Worm (Caenorhabditis elegans) whole organism, mixed stage, embryonic: ENCODE data around the gene F15G9.1.

ENCODE experiments used
- bed-3 ChIP-seq: fragments of 200-800 bp; sonication (Bioruptor generic); optimal IDR thresholded peaks from 3 replicates; lab custom pipeline; 2018; ENCODE audit warnings: mild to moderate bottlenecking, missing genetic modification characterization, moderate library complexity, missing compliant biosample characterization
- blmp-1 ChIP-seq: fragments of 150-350 bp; optimal IDR thresholded peaks from 2 replicates; lab custom pipeline; 2014; ENCODE audit warnings: missing biosample characterization, missing genetic modification characterization
- ceh-39 ChIP-seq: fragments of 150-350 bp; optimal IDR thresholded peaks from 2 replicates; lab custom pipeline; 2014; ENCODE audit warnings: missing biosample characterization, missing genetic modification characterization
- ceh-43 ChIP-seq: fragments of 200-800 bp; sonication (Bioruptor generic); optimal IDR thresholded peaks from 2 replicates; lab custom pipeline; 2018; ENCODE audit warnings: mild to moderate bottlenecking, missing genetic modification characterization, moderate library complexity, missing compliant biosample characterization
- ces-1 ChIP-seq: fragments of 150-350 bp; optimal IDR thresholded peaks from 2 replicates; lab custom pipeline; 2014; ENCODE audit warnings: missing biosample characterization, missing genetic modification reagents, missing genetic modification characterization
- cnd-1 ChIP-seq: fragments of 200-800 bp; sonication (Bioruptor generic); optimal IDR thresholded peaks from 2 replicates; lab custom pipeline; 2018; ENCODE audit warnings: mild to moderate bottlenecking, missing genetic modification characterization, missing compliant biosample characterization
- drap-1 ChIP-seq: fragments of 200-800 bp; sonication (Bioruptor generic); optimal IDR thresholded peaks from 3 replicates; lab custom pipeline; 2018; ENCODE audit warnings: mild to moderate bottlenecking, missing genetic modification characterization, missing compliant biosample characterization
- elt-1 ChIP-seq: sonication (generic microtip); optimal IDR thresholded peaks from 2 replicates; lab custom pipeline; 2017; ENCODE audit warnings: missing genetic modification characterization, mild to moderate bottlenecking, missing compliant biosample characterization, antibody characterized with exemption, moderate library complexity, borderline replicate concordance; ENCODE audit not compliant: insufficient read depth
- elt-3 ChIP-seq: fragments of 150-350 bp; optimal IDR thresholded peaks from 2 replicates; lab custom pipeline; 2014; ENCODE audit warnings: missing biosample characterization, missing genetic modification characterization
- flh-1 ChIP-seq: fragments of 200-800 bp; sonication (Bioruptor generic); optimal IDR thresholded peaks from 2 replicates; lab custom pipeline; 2018; ENCODE audit warnings: mild to moderate bottlenecking, missing genetic modification characterization, moderate library complexity, missing compliant biosample characterization
- ham-2 ChIP-seq: fragments of 200-800 bp; sonication (Bioruptor generic); optimal IDR thresholded peaks from 2 replicates; lab custom pipeline; 2018; ENCODE audit warnings: mild to moderate bottlenecking, missing genetic modification characterization, missing compliant biosample characterization
- hlh-1 ChIP-seq: fragments of 150-350 bp; optimal IDR thresholded peaks from 2 replicates; lab custom pipeline; 2014; ENCODE audit warnings: missing biosample characterization, missing genetic modification reagents, missing genetic modification characterization
- lin-13 ChIP-seq: fragments of 150-350 bp; optimal IDR thresholded peaks from 2 replicates; lab custom pipeline; 2014; ENCODE audit warnings: missing biosample characterization, missing genetic modification characterization
- lin-32 ChIP-seq: fragments of 200-800 bp; sonication (Bioruptor generic); optimal IDR thresholded peaks from 2 replicates; lab custom pipeline; 2018; ENCODE audit warnings: mild to moderate bottlenecking, missing genetic modification characterization, missing compliant biosample characterization
- lsy-2 ChIP-seq: fragments of 150-350 bp; optimal IDR thresholded peaks from 2 replicates; lab custom pipeline; 2014; ENCODE audit warnings: missing biosample characterization, missing genetic modification characterization
- mab-5 ChIP-seq: fragments of 150-350 bp; optimal IDR thresholded peaks from 2 replicates; lab custom pipeline; 2014; ENCODE audit warnings: missing biosample characterization, missing genetic modification characterization
- mep-1 ChIP-seq: fragments of 150-350 bp; optimal IDR thresholded peaks from 2 replicates; lab custom pipeline; 2017; ENCODE audit warnings: missing biosample characterization, missing genetic modification reagents, missing genetic modification characterization, inconsistent platforms
- mls-2 ChIP-seq: sonication (generic microtip); optimal IDR thresholded peaks from 2 replicates; lab custom pipeline; 2016; ENCODE audit warnings: mild to moderate bottlenecking, missing genetic modification characterization, moderate library complexity, missing compliant biosample characterization
- nhr-12 ChIP-seq: fragments of 150-350 bp; optimal IDR thresholded peaks from 2 replicates; lab custom pipeline; 2014; ENCODE audit warnings: missing biosample characterization, missing genetic modification characterization
- nhr-2 ChIP-seq: fragments of 150-350 bp; optimal IDR thresholded peaks from 2 replicates; lab custom pipeline; 2014; ENCODE audit warnings: missing biosample characterization, missing genetic modification characterization
- nhr-237 ChIP-seq: fragments of 150-350 bp; optimal IDR thresholded peaks from 2 replicates; lab custom pipeline; 2014; ENCODE audit warnings: missing biosample characterization, missing genetic modification characterization
- nhr-28 ChIP-seq: fragments of 150-350 bp; optimal IDR thresholded peaks from 2 replicates; lab custom pipeline; 2014; ENCODE audit warnings: missing biosample characterization, missing genetic modification characterization
- nhr-76 ChIP-seq: sonication (generic microtip); optimal IDR thresholded peaks from 2 replicates; lab custom pipeline; 2017; ENCODE audit warnings: missing biosample characterization, missing genetic modification characterization
- pha-4 ChIP-seq: fragments of 150-350 bp; optimal IDR thresholded peaks from 2 replicates; lab custom pipeline; 2018; ENCODE audit warnings: missing biosample characterization, missing genetic modification reagents, missing genetic modification characterization
- sem-2 ChIP-seq: fragments of 200-800 bp; sonication (Bioruptor generic); optimal IDR thresholded peaks from 2 replicates; lab custom pipeline; 2018; ENCODE audit warnings: mild to moderate bottlenecking, missing genetic modification characterization, missing compliant biosample characterization
- sptf-1 ChIP-seq: sonication (generic microtip); optimal IDR thresholded peaks from 2 replicates; lab custom pipeline; 2017; ENCODE audit warnings: mild to moderate bottlenecking, missing genetic modification characterization, moderate library complexity, missing compliant biosample characterization
- tbx-8 ChIP-seq: fragments of 200-800 bp; sonication (Bioruptor generic); optimal IDR thresholded peaks from 2 replicates; lab custom pipeline; 2018; ENCODE audit warnings: mild to moderate bottlenecking, missing genetic modification characterization, moderate library complexity, missing compliant biosample characterization
- unc-120 ChIP-seq: sonication (generic microtip); optimal IDR thresholded peaks from 2 replicates; lab custom pipeline; 2017; ENCODE audit warnings: missing genetic modification characterization, missing compliant biosample characterization; ENCODE audit not compliant: poor library complexity, severe bottlenecking
- unc-39 ChIP-seq: fragments of 150-350 bp; optimal IDR thresholded peaks from 2 replicates; lab custom pipeline; 2014; ENCODE audit warnings: missing biosample characterization, missing genetic modification characterization
- unc-62 ChIP-seq: fragments of 150-350 bp; optimal IDR thresholded peaks from 2 replicates; lab custom pipeline; 2014; ENCODE audit warnings: missing biosample characterization, missing genetic modification reagents, missing genetic modification characterization
- ztf-11 ChIP-seq: fragments of 150-350 bp; optimal IDR thresholded peaks from 2 replicates; lab custom pipeline; 2014; ENCODE audit warnings: missing biosample characterization, missing genetic modification characterization

Gene F15G9.1

ce11 chrX:9674799-9675198, 31.4 kb upstream of the F15G9.1 start, which contains the start of gene C43C3.4:
C43C3.4 (minus strand) TSS chrX:9674899.
- TF ChIP-seq ceh-39 (tag; lab: Kevin White, UChicago): no peak
- TF ChIP-seq unc-39 (tag; lab: Kevin White, UChicago): no peak
- no peak for TF ChIP-seq tbx-8 (GFP tag; lab: Kevin White, UChicago)
- TF ChIP-seq ces-1 (GFP tag; lab: Kevin White, UChicago): no peak
- TF ChIP-seq nhr-237 (tag; lab: Kevin White, UChicago): no peak
- no peak for TF ChIP-seq mab-5 (tag; lab: Kevin White, UChicago)
- TF ChIP-seq mep-1 (tag; lab: Kevin White, UChicago): no peak
- TF ChIP-seq blmp-1 (tag; lab: Kevin White, UChicago): no peak
- TF ChIP-seq bed-3 (GFP tag; lab: Kevin White, UChicago): no peak
- TF ChIP-seq nhr-76 (tag; lab: Kevin White, UChicago): no peak
- no peak for TF ChIP-seq elt-1 (tag; lab: Kevin White, UChicago)
- no peak for TF ChIP-seq flh-1 (GFP tag; lab: Kevin White, UChicago)
- TF ChIP-seq nhr-28 (tag; lab: Kevin White, UChicago): no peak

ce11 chrX:9676009-9676408, 30.2 kb upstream of the F15G9.1 start:
- TF ChIP-seq ceh-43 (GFP tag; lab: Kevin White, UChicago) (no peak), flh-1 (GFP tag; lab: Kevin White, UChicago) (no peak), sem-2 (no peak), pha-4 (tag; lab: Kevin White, UChicago) (no peak), nhr-28 (tag; lab: Kevin White, UChicago) (no peak), nhr-76 (tag; lab: Kevin White, UChicago) (no peak), unc-39 (tag; lab: Kevin White, UChicago) (no peak), unc-120 (tag; lab: Kevin White, UChicago) (no peak), nhr-237 (tag; lab: Kevin White, UChicago) (no peak), sptf-1 (tag; lab: Kevin White, UChicago) (no peak), elt-3 (tag; lab: Kevin White, UChicago) (no peak), blmp-1 (tag; lab: Kevin White, UChicago) (no peak), ham-2 (GFP tag; lab: Kevin White, UChicago) (no peak)
- TF ChIP-seq, all 35 proteins: peak for 0

- TF ChIP-seq hlh-1 (tag; lab: Kevin White, UChicago) (no peak), unc-120 (tag; lab: Kevin White, UChicago) (no peak)
These were observed 29.3 kb upstream of the F15G9.1 start for ce11 chrX:9676788-9677454.

ce11 chrX:9677927-9678326, 28.3 kb upstream of the F15G9.1 start:
- TF ChIP-seq ceh-39 (tag; lab: Kevin White, UChicago) (no peak), unc-62 (GFP tag; lab: Kevin White, UChicago) (no peak), lin-32 (GFP tag; lab: Kevin White, UChicago) (no peak), ztf-11 (tag; lab: Kevin White, UChicago) (no peak), lin-13 (tag; lab: Kevin White, UChicago) (no peak), lsy-2 (tag; lab: Kevin White, UChicago) (no peak), sptf-1 (tag; lab: Kevin White, UChicago) (no peak), mls-2 (tag; lab: Kevin White, UChicago) (no peak), mab-5 (tag; lab: Kevin White, UChicago) (no peak)

ce11 chrX:9679427-9679826, 26.8 kb upstream of the F15G9.1 start:
- TF ChIP-seq unc-120 (tag; lab: Kevin White, UChicago): no peak
- TF ChIP-seq unc-62 (GFP tag; lab: Kevin White, UChicago): no peak
- TF ChIP-seq drap-1 (GFP tag; lab: Kevin White, UChicago): no peak
- no peak for TF ChIP-seq hlh-1 (tag; lab: Kevin White, UChicago)
- TF ChIP-seq ceh-39 (tag; lab: Kevin White, UChicago): no peak
- TF ChIP-seq unc-39 (tag; lab: Kevin White, UChicago): no peak
- TF ChIP-seq elt-3 (tag; lab: Kevin White, UChicago): no peak
- no peak for TF ChIP-seq mep-1 (tag; lab: Kevin White, UChicago)
- TF ChIP-seq elt-1 (tag; lab: Kevin White, UChicago): no peak
- TF ChIP-seq ham-2 (GFP tag; lab: Kevin White, UChicago): no peak
- no peak for TF ChIP-seq nhr-2 (tag; lab: Kevin White, UChicago)
- TF ChIP-seq sptf-1 (tag; lab: Kevin White, UChicago): no peak
- TF ChIP-seq nhr-237 (tag; lab: Kevin White, UChicago): no peak
- TF ChIP-seq nhr-12 (tag; lab: Kevin White, UChicago): no peak
- TF ChIP-seq cnd-1: no peak
- no peak for TF ChIP-seq lin-13 (tag; lab: Kevin White, UChicago)
- TF ChIP-seq tbx-8 (GFP tag; lab: Kevin White, UChicago): no peak
- no peak for TF ChIP-seq pha-4 (tag; lab: Kevin White, UChicago)
- no peak for TF ChIP-seq mls-2 (tag; lab: Kevin White, UChicago)
